Worm (Caenorhabditis elegans) whole organism, dauer: ENCODE measurements around the gene col-88.

Experiments used
- unc-62 ChIP-seq: sonication (generic microtip); optimal IDR thresholded peaks from 2 replicates; lab custom pipeline; 2017; ENCODE audit warnings: missing biosample characterization, missing genetic modification reagents, missing genetic modification characterization

col-88 gene

ce11 chrIII:39516-39915 is 1.3 kb upstream of the col-88 start:
- TF ChIP-seq unc-62 (GFP tag; lab: Kevin White, UChicago), result no peak

ce11 chrIII:41484-41883 is 621 bp downstream of the col-88 start:
- TF ChIP-seq unc-62 (GFP tag; lab: Kevin White, UChicago), result no peak

- TF ChIP-seq unc-62 (GFP tag; lab: Kevin White, UChicago), result no peak
These were observed 1.9 kb downstream of the col-88 start for ce11 chrIII:42725-43124.

ce11 chrIII:48329-48728 is 7.5 kb downstream of the col-88 start:
- TF ChIP-seq unc-62 (GFP tag; lab: Kevin White, UChicago), result no peak

- no peak for TF ChIP-seq unc-62 (GFP tag; lab: Kevin White, UChicago)
These were observed 8.2 kb downstream of the col-88 start for ce11 chrIII:49064-49463.

DNA sequence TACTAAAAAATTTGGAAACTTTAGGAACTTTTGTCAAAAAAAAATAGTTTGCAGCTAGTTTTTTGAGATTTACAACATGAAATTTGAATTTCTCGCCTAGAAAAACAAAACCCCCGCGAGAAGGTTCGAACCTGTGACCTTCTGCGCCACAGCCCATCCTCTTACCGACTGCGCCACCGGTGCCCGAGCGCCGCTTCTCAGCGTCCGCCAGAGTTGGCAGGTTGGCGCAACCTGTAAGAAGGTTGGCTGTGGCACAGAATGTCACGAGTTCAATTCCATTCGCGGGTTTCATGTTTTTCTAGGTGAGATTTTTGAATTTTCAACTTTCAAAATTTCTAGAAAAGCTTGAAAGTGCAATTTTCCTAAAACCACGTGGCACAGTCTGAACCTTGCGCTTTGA is 9.6 kb downstream of the col-88 start:
- TF ChIP-seq unc-62 (GFP tag; lab: Kevin White, UChicago), result no peak

DNA sequence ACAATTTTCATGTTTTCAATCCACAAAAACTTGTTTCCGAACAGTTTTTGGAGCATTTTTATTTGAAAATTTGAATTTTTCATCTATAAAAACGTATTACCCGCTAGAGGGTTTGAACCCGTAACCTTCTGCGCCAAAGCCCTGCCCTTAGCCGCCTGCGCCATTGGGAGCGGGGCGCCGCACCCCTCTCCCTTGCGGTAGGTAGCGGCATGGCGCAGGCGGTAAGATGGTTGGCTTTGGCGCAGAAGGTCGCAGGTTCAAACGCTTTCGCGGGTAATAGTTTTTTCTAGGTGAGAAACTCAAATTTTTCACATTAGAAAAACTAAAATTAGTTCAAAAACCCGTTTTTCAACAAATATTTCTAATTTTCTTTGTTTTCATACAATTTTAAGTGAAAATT is 10.8 kb downstream of the col-88 start:
- no peak for TF ChIP-seq unc-62 (GFP tag; lab: Kevin White, UChicago)

- TF ChIP-seq unc-62 (GFP tag; lab: Kevin White, UChicago), result no peak
These were observed 12.8 kb downstream of the col-88 start for ce11 chrIII:53696-54095.

ce11 chrIII:61045-61444 is 20.2 kb downstream of the col-88 start, which contains the start of gene btb-5:
TSS of gene btb-5 (minus strand) at chrIII:61145.
- no peak for TF ChIP-seq unc-62 (GFP tag; lab: Kevin White, UChicago)

ce11 chrIII:62383-62873 is 21.6 kb downstream of the col-88 start:
- no peak for TF ChIP-seq unc-62 (GFP tag; lab: Kevin White, UChicago)

ce11 chrIII:63584-64316 is 22.9 kb downstream of the col-88 start:
- no peak for TF ChIP-seq unc-62 (GFP tag; lab: Kevin White, UChicago)

DNA sequence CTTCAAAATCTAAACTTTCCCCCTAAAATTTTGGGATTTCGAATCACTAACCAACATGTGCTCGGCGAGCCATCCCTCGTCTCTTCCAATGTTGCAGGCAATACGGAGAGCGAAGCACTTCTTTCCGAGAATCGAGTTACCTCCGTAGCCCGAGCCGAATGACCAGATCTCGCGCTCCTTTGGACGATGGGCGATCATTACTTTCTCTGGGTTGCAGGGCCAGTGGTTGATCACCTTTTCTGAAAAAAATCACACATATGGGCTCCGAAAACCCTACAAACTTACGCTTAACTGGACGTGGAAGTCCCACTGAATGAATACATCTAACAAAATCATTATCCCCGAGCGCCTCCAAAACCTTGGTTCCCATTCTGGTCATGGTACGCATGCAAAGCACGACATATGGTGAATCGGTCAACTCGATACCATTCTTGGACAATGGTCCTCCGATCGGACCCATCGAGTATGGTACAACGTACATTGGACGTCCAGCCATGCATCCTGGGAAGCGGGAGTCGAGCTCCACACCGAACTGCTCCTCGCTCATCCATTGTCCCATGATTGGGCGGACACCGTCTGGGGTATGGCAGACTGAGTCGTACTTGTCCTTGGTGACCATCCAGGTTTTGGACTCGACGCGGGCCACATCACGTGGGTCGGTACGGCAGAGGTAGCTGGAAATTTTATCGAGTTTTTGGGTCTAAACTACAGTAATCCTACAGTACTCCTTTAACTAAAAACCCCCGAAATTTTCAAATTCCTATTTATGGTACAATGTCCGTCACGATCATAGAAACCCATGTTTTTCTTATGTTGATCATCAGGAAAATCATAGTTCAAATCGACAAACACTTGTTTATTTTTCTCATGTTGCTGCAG is 24.1 kb downstream of the col-88 start:
- no peak for TF ChIP-seq unc-62 (GFP tag; lab: Kevin White, UChicago)

- TF ChIP-seq unc-62 (GFP tag; lab: Kevin White, UChicago), result no peak
These were observed 24.7 kb downstream of the col-88 start for ce11 chrIII:65626-65937.

- no peak for TF ChIP-seq unc-62 (GFP tag; lab: Kevin White, UChicago)
These were observed 25.3 kb downstream of the col-88 start, which contains the start of gene pck-1 for ce11 chrIII:66160-66559. TSS of gene pck-1 (minus strand) at chrIII:66260.

DNA sequence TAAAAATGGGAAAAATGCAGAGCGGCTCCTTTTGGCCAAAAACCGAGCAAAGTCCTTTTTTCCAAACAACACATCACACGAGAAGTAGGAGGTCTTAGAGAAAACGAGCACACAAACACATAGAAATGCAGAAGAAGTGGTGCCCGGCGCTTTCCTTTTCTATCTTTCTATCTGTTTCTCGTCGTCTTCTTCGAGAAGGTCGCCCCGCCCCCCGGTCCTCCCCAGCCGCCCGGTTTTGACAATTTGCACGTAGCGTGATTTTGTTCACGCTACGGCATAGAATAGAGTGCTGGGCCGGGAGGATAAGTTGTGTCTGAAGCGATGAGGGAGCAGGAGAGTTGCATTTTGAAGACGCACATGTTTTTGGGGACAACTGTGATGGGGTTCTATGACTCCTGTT is 26.2 kb downstream of the col-88 start:
- TF ChIP-seq unc-62 (GFP tag; lab: Kevin White, UChicago), result no peak

- no peak for TF ChIP-seq unc-62 (GFP tag; lab: Kevin White, UChicago)
These were observed 28.8 kb downstream of the col-88 start, which contains the start of gene spt-4 for ce11 chrIII:69652-70051. TSS of gene spt-4 (minus strand) at chrIII:69752.
